Worm (Caenorhabditis elegans): ENCODE measurements around the gene ZC53.22.
A peak's percentile ranks its signal among the peaks of the same experiment; 100 is the strongest.

The ZC53.22 gene

DNA sequence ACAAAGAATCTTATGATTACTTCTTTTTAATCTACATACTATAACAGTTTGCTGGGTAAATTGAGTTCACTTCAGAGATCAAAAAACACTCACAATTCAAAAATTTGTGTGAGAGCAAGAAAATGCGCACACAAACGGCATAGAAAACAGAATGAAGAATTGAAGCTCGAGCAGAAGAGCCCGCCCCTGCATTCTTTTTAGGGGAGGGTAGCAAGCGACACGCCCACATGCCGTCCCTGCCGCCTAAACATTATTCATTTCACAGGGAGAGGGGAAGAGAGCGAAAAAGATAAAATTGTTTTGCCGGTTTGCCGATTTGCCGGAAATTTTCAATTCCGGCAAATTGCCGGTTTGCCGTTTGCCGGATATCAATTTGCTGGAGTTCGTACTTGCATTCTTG, 12.8 kb downstream of the ZC53.22 start (continued):
- TF ChIP-seq zag-1 (tag; optimal IDR thresholded peaks at IDR 0.05) (peak; percentile 41), cey-2 (tag; optimal IDR thresholded peaks at IDR 0.05; ENCODE audit: borderline replicate concordance, insufficient read depth) (no peak), pqm-1 (tag; optimal IDR thresholded peaks at IDR 0.05) (no peak), fos-1 (tag; optimal IDR thresholded peaks at IDR 0.05) (no peak), mxl-2 (GFP tag; conservative IDR thresholded peaks at IDR 0.05) (no peak), tra-1 (GFP tag; IDR thresholded peaks at IDR 0.05) (peak; percentile 78), rbr-2 (tag; optimal IDR thresholded peaks at IDR 0.05) (peak; percentile 95), snpc-4 (tag; optimal IDR thresholded peaks at IDR 0.05) (no peak), php-3 (GFP tag; IDR thresholded peaks at IDR 0.05) (peak; percentile 88), nhr-11 (tag; optimal IDR thresholded peaks at IDR 0.05) (no peak), nhr-48 (tag; optimal IDR thresholded peaks at IDR 0.05) (peak; percentile 71), spr-3 (GFP tag; optimal IDR thresholded peaks at IDR 0.05) (peak; percentile 87), Y105C5A.15 (GFP tag; IDR thresholded peaks at IDR 0.05) (0 out of 2 replicates have a peak, but pooled peaks have one; percentile 36), lim-7 (GFP tag; IDR thresholded peaks at IDR 0.05) (peak; percentile 26; the same call in 1 of the 2 replicates), vab-7 (GFP tag; IDR thresholded peaks at IDR 0.05) (peak; percentile 78), Y48G9A.11 (GFP tag; IDR thresholded peaks at IDR 0.05) (0 out of 2 replicates have a peak, but pooled peaks have one; percentile 22), attf-4 (tag; optimal IDR thresholded peaks at IDR 0.05) (no peak), aha-1 (tag) (peak; percentile 100), dmd-6 (GFP tag; IDR thresholded peaks at IDR 0.05) (peak; percentile 87), ceh-32 (tag; optimal IDR thresholded peaks at IDR 0.05; ENCODE audit: poor library complexity) (no peak), zip-11 (GFP tag; IDR thresholded peaks at IDR 0.05) (peak; percentile 71; the same call in 1 of the 2 replicates), ztf-7 (tag; optimal IDR thresholded peaks at IDR 0.05) (peak; percentile 34), nhr-102 (tag; optimal IDR thresholded peaks at IDR 0.05) (peak; percentile 97), ceh-44 (GFP tag; IDR thresholded peaks at IDR 0.05) (no peak), D1046.2 (GFP tag; IDR thresholded peaks at IDR 0.05) (peak; percentile 82; the same call in 1 of the 2 replicates), ceh-82 (tag; optimal IDR thresholded peaks at IDR 0.05) (peak; percentile 46), zfp-2 (tag; optimal IDR thresholded peaks at IDR 0.05) (no peak), ztf-11 (tag; optimal IDR thresholded peaks at IDR 0.05) (no peak), zip-2 (tag; optimal IDR thresholded peaks at IDR 0.05) (peak; percentile 85), ctbp-1 (GFP tag; IDR thresholded peaks at IDR 0.05) (peak; percentile 82), zfp-3 (GFP tag; conservative IDR thresholded peaks at IDR 0.05) (peak; percentile 85), set-16 (GFP tag; IDR thresholded peaks at IDR 0.05) (no peak), F44E2.7 (GFP tag; IDR thresholded peaks at IDR 0.05) (no peak), nhr-111 (GFP tag; optimal IDR thresholded peaks at IDR 0.05) (peak; percentile 3), daf-12 (tag; optimal IDR thresholded peaks at IDR 0.05) (no peak), hlh-11 (tag; optimal IDR thresholded peaks at IDR 0.05) (no peak), dpl-1 (GFP tag; optimal IDR thresholded peaks at IDR 0.05) (peak; percentile 46), mdt-29 (GFP tag; IDR thresholded peaks at IDR 0.05) (0 out of 2 replicates have a peak, but pooled peaks have one; percentile 40), lir-3 (tag; optimal IDR thresholded peaks at IDR 0.05) (peak; percentile 6), unc-62 (GFP tag; optimal IDR thresholded peaks at IDR 0.05 in 1 of 2) (no peak), unc-62 (tag; optimal IDR thresholded peaks at IDR 0.05) (no peak), ama-1 (optimal IDR thresholded peaks at IDR 0.05) (no peak), fkh-10 (GFP tag; optimal IDR thresholded peaks at IDR 0.05) (peak; percentile 52), F10B5.3 (tag; optimal IDR thresholded peaks at IDR 0.05) (peak; percentile 92), nhr-25 (tag; optimal IDR thresholded peaks at IDR 0.05; ENCODE audit: borderline replicate concordance, insufficient read depth) (no peak), F26F4.8 (GFP tag; conservative IDR thresholded peaks at IDR 0.05) (no peak), nhr-41 (GFP tag; IDR thresholded peaks at IDR 0.05) (0 out of 2 replicates have a peak, but pooled peaks have one; percentile 36), ZK546.5 (tag; optimal IDR thresholded peaks at IDR 0.05) (no peak), madf-5 (GFP tag; IDR thresholded peaks at IDR 0.05) (peak; percentile 30 to 66; a peak in 2 of 4 replicates), ZK337.2 (GFP tag; IDR thresholded peaks at IDR 0.05) (peak; percentile 61), nhr-76 (tag; optimal IDR thresholded peaks at IDR 0.05) (no peak), egl-43 (GFP tag; IDR thresholded peaks at IDR 0.05) (peak; percentile 96)

All from whole organism, L4 larva.